Worm (Caenorhabditis elegans): Measurements from ENCODE around the gene R05D3.12.
A peak's percentile ranks its signal among the peaks of the same experiment; 100 is the strongest.

R05D3.12 gene

DNA sequence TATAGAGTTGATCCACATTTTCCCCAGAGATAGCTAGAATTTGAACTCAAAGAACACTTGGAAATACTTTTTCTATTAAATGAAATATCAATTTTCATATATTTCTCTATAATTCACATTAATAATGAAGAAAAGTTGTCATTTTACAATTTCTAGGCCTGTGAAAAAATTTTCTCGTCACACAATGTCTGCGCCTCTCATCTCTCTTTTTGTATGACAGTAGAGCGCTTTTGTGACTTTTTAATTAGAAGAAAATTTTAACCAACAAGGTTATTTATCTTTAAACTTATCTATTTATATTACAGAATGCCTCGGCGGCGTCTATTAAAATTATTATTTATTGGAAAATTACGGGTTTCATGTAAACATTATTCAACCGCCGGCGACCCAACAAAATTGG is 48.3 kb downstream of the R05D3.12 start, which contains the start of gene ZK1236.1 (continued):
- TF ChIP-seq daf-8 (GFP tag; IDR thresholded peaks at IDR 0.05) (no peak), ces-1 (GFP tag; optimal IDR thresholded peaks at IDR 0.05) (no peak), hlh-11 (tag; optimal IDR thresholded peaks at IDR 0.05) (no peak), zip-11 (GFP tag; IDR thresholded peaks at IDR 0.05) (no peak), set-16 (GFP tag; IDR thresholded peaks at IDR 0.05) (no peak), nhr-48 (tag; optimal IDR thresholded peaks at IDR 0.05) (no peak), daf-16 (GFP tag; optimal IDR thresholded peaks at IDR 0.05) (no peak), daf-16 (tag; optimal IDR thresholded peaks at IDR 0.05) (peak; percentile 24)

DNA sequence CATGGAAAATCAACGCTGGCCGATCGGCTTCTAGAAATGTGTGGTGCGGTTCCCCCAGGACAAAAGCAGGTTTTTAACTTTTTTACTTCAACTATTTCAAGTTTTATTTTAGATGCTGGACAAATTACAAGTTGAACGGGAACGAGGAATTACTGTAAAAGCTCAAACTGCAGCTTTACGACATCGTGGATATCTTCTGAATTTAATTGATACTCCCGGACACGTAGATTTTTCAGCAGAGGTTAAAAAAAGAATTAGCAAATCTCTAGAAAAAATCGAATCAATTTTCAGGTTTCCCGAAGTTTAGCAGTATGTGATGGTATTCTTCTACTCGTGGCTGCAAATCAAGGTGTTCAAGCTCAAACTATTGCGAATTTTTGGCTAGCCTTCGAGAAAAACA is 48.8 kb downstream of the R05D3.12 start:
- TF ChIP-seq egl-43 (GFP tag; IDR thresholded peaks at IDR 0.05) = no peak
- TF ChIP-seq unc-62 (GFP tag; optimal IDR thresholded peaks at IDR 0.05 in 1 of 2) = no peak
- TF ChIP-seq unc-62 (tag; optimal IDR thresholded peaks at IDR 0.05) = no peak

DNA sequence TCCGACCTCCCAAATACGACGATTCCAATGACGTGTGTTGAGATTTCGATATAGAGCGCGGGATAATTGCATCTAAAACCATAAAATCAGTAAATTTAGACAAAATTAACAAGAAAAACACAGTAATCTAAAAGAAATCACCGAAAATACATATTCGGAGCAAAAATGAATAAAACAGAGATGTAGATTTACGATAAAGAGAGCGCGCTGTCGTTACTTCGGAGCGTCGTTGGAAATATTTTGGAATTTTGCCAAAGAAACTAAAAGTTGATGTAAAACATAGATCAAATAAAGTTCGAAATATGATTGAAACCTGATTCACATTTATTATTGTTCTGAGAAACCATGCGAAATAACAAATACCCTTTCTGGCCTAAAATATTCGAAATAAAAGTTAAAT is 51.4 kb downstream of the R05D3.12 start, which contains the start of gene ZK1236.5:
Gene ZK1236.5 (minus strand): TSS at position 72 of the 400 bp plus-strand sequence.
- TF ChIP-seq R02D3.7 (tag; optimal IDR thresholded peaks at IDR 0.05) (peak; percentile 71), snpc-1.2 (GFP tag; IDR thresholded peaks at IDR 0.05) (no peak), Y48G9A.11 (GFP tag; IDR thresholded peaks at IDR 0.05) (peak; percentile 94), daf-16 (GFP tag; optimal IDR thresholded peaks at IDR 0.05) (no peak), daf-16 (tag; optimal IDR thresholded peaks at IDR 0.05) (no peak), jun-1 (tag; optimal IDR thresholded peaks at IDR 0.05) (no peak), zip-11 (GFP tag; IDR thresholded peaks at IDR 0.05) (no peak), pha-4 (GFP tag; IDR thresholded peaks at IDR 0.05) (no peak), pha-4 (tag; optimal IDR thresholded peaks at IDR 0.05) (no peak), T26A8.4 (GFP tag; IDR thresholded peaks at IDR 0.05) (no peak), nhr-28 (tag; optimal IDR thresholded peaks at IDR 0.05) (no peak), ceh-82 (tag; optimal IDR thresholded peaks at IDR 0.05) (no peak), arid-1 (GFP tag; conservative IDR thresholded peaks at IDR 0.05) (no peak), aha-1 (tag) (peak; percentile 46), cey-2 (tag; optimal IDR thresholded peaks at IDR 0.05; ENCODE audit: borderline replicate concordance, insufficient read depth) (no peak), lsy-2 (tag; optimal IDR thresholded peaks at IDR 0.05) (peak in 1 of 2 experiments; percentile 64), daf-8 (GFP tag; IDR thresholded peaks at IDR 0.05) (no peak), nhr-6 (tag; optimal IDR thresholded peaks at IDR 0.05) (peak; percentile 50), nhr-76 (tag; optimal IDR thresholded peaks at IDR 0.05) (no peak), mes-2 (tag; optimal IDR thresholded peaks at IDR 0.05; ENCODE audit: poor library complexity, severe bottlenecking) (peak; percentile 62), hif-1 (tag; optimal IDR thresholded peaks at IDR 0.05) (no peak), T20F7.1 (GFP tag; optimal IDR thresholded peaks at IDR 0.05) (peak; percentile 94), dpl-1 (GFP tag; optimal IDR thresholded peaks at IDR 0.05) (peak; percentile 30), gei-8 (GFP tag; optimal IDR thresholded peaks at IDR 0.05) (no peak)

DNA sequence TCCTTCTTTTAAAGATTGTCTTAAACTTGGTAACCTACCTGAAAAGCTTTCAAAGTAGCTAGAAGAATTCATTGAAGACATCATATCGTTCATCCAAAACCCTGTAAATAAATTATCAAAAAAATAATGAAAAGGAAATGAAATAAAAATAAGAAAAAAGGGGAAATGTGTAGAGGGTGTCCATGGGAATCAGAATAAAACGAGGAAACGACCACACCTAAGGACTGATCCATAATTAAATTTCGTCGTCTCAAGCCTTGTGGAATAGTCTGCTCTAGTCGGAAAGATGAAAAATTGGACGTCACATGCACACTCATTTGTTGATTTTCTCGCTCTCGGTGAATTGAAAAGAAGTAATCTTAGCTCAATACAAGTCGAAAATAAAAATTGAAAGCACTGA is 54.3 kb downstream of the R05D3.12 start, which contains the start of gene ZK1236.9:
Gene ZK1236.9 (minus strand): TSS at position 101 of the 400 bp plus-strand sequence.
- no peak for TF ChIP-seq hif-1 (tag; optimal IDR thresholded peaks at IDR 0.05)
